Fruit fly (Drosophila melanogaster) Kc167 (cell line): ENCODE measurements around the gene klu.

Experiments
- Myc ChIP-seq: fragments of >200 bp; optimal IDR thresholded peaks from 2 replicates; lab custom pipeline; 2017; ENCODE audit warnings: missing external identifiers
- Sin3A ChIP-seq: fragments of >200 bp; optimal IDR thresholded peaks from 2 replicates; lab custom pipeline; 2018; ENCODE audit warnings: missing external identifiers
- psq ChIP-seq: fragments of >200 bp; optimal IDR thresholded peaks from 2 replicates; lab custom pipeline; 2017; ENCODE audit warnings: missing external identifiers
- ttk ChIP-seq: sonication (Bioruptor generic); optimal IDR thresholded peaks from 2 replicates; lab custom pipeline; 2017; ENCODE audit warnings: missing external identifiers

dm6 chr3L:11041193-11041592, 32.2 kb upstream of the klu start:
- TF ChIP-seq Sin3A (lab: Kevin White, UChicago): no peak
- no peak for TF ChIP-seq psq (lab: Kevin White, UChicago)
- TF ChIP-seq Myc (lab: Kevin White, UChicago): no peak
- no peak for TF ChIP-seq ttk (lab: Kevin White, UChicago)
